Fruit fly (Drosophila melanogaster): ENCODE measurements around the gene Dys.

Dys gene

dm6 chr3R:19524486-19524885 is 63.6 kb downstream of the Dys start:
- TF ChIP-seq Mnt (GFP tag; optimal IDR thresholded peaks at IDR 0.05) (no peak), CG11617 (GFP tag; optimal IDR thresholded peaks at IDR 0.05) (no peak), pad (GFP tag; optimal IDR thresholded peaks at IDR 0.05) (no peak), CG7101 (tag; optimal IDR thresholded peaks at IDR 0.05) (no peak), tj (GFP tag; optimal IDR thresholded peaks at IDR 0.05) (no peak)

- TF ChIP-seq Mnt (GFP tag; optimal IDR thresholded peaks at IDR 0.05) (no peak), pad (GFP tag; optimal IDR thresholded peaks at IDR 0.05) (no peak), CG11617 (GFP tag; optimal IDR thresholded peaks at IDR 0.05) (no peak), Crg-1 (GFP tag; optimal IDR thresholded peaks at IDR 0.05) (no peak), Hr96 (GFP tag; optimal IDR thresholded peaks at IDR 0.05) (no peak), kay (GFP tag; ENCODE audit: borderline replicate concordance) (peak; percentile 31)
These were observed 107.9 kb downstream of the Dys start for dm6 chr3R:19568736-19569135.

dm6 chr3R:19569139-19569538 is 108.3 kb downstream of the Dys start:
- TF ChIP-seq tj (GFP tag; optimal IDR thresholded peaks at IDR 0.05) (no peak), Crg-1 (GFP tag; optimal IDR thresholded peaks at IDR 0.05) (no peak), Mnt (GFP tag; optimal IDR thresholded peaks at IDR 0.05) (no peak), bab1 (GFP tag; optimal IDR thresholded peaks at IDR 0.05) (no peak), Hr96 (GFP tag; optimal IDR thresholded peaks at IDR 0.05) (no peak), CG7045 (GFP tag; optimal IDR thresholded peaks at IDR 0.05) (no peak), cnc (optimal IDR thresholded peaks at IDR 0.05) (no peak), CG14711 (tag; optimal IDR thresholded peaks at IDR 0.05) (no peak), CG7101 (tag; optimal IDR thresholded peaks at IDR 0.05) (no peak), CG12768 (GFP tag; optimal IDR thresholded peaks at IDR 0.05) (no peak), toe (GFP tag; optimal IDR thresholded peaks at IDR 0.05) (no peak), CG11617 (GFP tag; optimal IDR thresholded peaks at IDR 0.05) (no peak), CG33017 (tag; optimal IDR thresholded peaks at IDR 0.05) (no peak), ovo (GFP tag; optimal IDR thresholded peaks at IDR 0.05) (no peak), CG5204 (GFP tag; optimal IDR thresholded peaks at IDR 0.05) (no peak), Clk (GFP tag; optimal IDR thresholded peaks at IDR 0.05) (no peak), pad (GFP tag; optimal IDR thresholded peaks at IDR 0.05) (no peak)

- TF ChIP-seq tj (GFP tag; optimal IDR thresholded peaks at IDR 0.05) (peak; percentile 68), CG11617 (GFP tag; optimal IDR thresholded peaks at IDR 0.05) (no peak), pad (GFP tag; optimal IDR thresholded peaks at IDR 0.05) (no peak)
These were observed 108.8 kb downstream of the Dys start for dm6 chr3R:19569654-19570053.

- TF ChIP-seq CG7101 (tag; optimal IDR thresholded peaks at IDR 0.05) (peak; percentile 18), Clk (GFP tag; optimal IDR thresholded peaks at IDR 0.05) (no peak), CG5204 (GFP tag; optimal IDR thresholded peaks at IDR 0.05) (peak; percentile 24), ovo (GFP tag; optimal IDR thresholded peaks at IDR 0.05) (no peak), CG11617 (GFP tag; optimal IDR thresholded peaks at IDR 0.05) (no peak), CG33017 (tag; optimal IDR thresholded peaks at IDR 0.05) (peak; percentile 34), pad (GFP tag; optimal IDR thresholded peaks at IDR 0.05) (no peak), CG1620 (GFP tag; optimal IDR thresholded peaks at IDR 0.05) (no peak), cic (GFP tag; optimal IDR thresholded peaks at IDR 0.05) (no peak), CG7045 (GFP tag; optimal IDR thresholded peaks at IDR 0.05) (no peak), cnc (optimal IDR thresholded peaks at IDR 0.05) (no peak)
These were observed 110.3 kb downstream of the Dys start for dm6 chr3R:19571195-19571594.

- TF ChIP-seq tj (GFP tag; optimal IDR thresholded peaks at IDR 0.05) (peak; percentile 88), toe (GFP tag; optimal IDR thresholded peaks at IDR 0.05) (no peak), kay (GFP tag; ENCODE audit: borderline replicate concordance) (no peak)
These were observed 111.1 kb downstream of the Dys start for dm6 chr3R:19571938-19572337.

- TF ChIP-seq Mnt (GFP tag; optimal IDR thresholded peaks at IDR 0.05) (no peak), CG7045 (GFP tag; optimal IDR thresholded peaks at IDR 0.05) (no peak), ovo (GFP tag; optimal IDR thresholded peaks at IDR 0.05) (no peak), CG11617 (GFP tag; optimal IDR thresholded peaks at IDR 0.05) (no peak), bab1 (GFP tag; optimal IDR thresholded peaks at IDR 0.05) (no peak), pad (GFP tag; optimal IDR thresholded peaks at IDR 0.05) (no peak), kay (GFP tag; ENCODE audit: borderline replicate concordance) (no peak), tj (GFP tag; optimal IDR thresholded peaks at IDR 0.05) (no peak), CG33017 (tag; optimal IDR thresholded peaks at IDR 0.05) (no peak), Crg-1 (GFP tag; optimal IDR thresholded peaks at IDR 0.05) (no peak), CG1620 (GFP tag; optimal IDR thresholded peaks at IDR 0.05) (no peak), CG14711 (tag; optimal IDR thresholded peaks at IDR 0.05) (no peak), CG12768 (GFP tag; optimal IDR thresholded peaks at IDR 0.05) (no peak), Hr96 (GFP tag; optimal IDR thresholded peaks at IDR 0.05) (no peak)
These were observed 120.9 kb downstream of the Dys start for dm6 chr3R:19581829-19582228.

- TF ChIP-seq kay (GFP tag; ENCODE audit: borderline replicate concordance) (peak; percentile 29), CG14711 (tag; optimal IDR thresholded peaks at IDR 0.05) (no peak)
These were observed 122.4 kb downstream of the Dys start for dm6 chr3R:19583311-19583710.

All from whole organism, adult.